Fruit fly (Drosophila melanogaster) whole organism, pupa: ENCODE measurements around the gene CG18586.

Experiments
- CG10348 ChIP-seq: fragments of 200-800 bp; sonication (Bioruptor generic); IDR thresholded peaks from 2 replicates; pipeline ENCODE4 v1.3.6; 2022; ENCODE audit warnings: missing biosample characterization, missing genetic modification characterization
- CG12605 ChIP-seq: fragments of 200-800 bp; sonication (Bioruptor generic); IDR thresholded peaks from 2 replicates; pipeline ENCODE4 v1.3.6; 2022; ENCODE audit warnings: missing biosample characterization, missing genetic modification characterization
- CG15710 ChIP-seq: fragments of 200-800 bp; sonication (Bioruptor generic); optimal IDR thresholded peaks from 2 replicates; lab custom pipeline; 2018; ENCODE audit warnings: missing biosample characterization, mild to moderate bottlenecking, missing genetic modification characterization, moderate library complexity
- CG17806 ChIP-seq: fragments of 200-800 bp; sonication (Bioruptor generic); optimal IDR thresholded peaks from 2 replicates; lab custom pipeline; 2018; ENCODE audit warnings: missing biosample characterization, mild to moderate bottlenecking, missing genetic modification characterization, moderate library complexity
- CG32121 ChIP-seq: fragments of 200-800 bp; sonication (Bioruptor generic); IDR thresholded peaks from 2 replicates; pipeline ENCODE4 v1.3.6; 2022; ENCODE audit warnings: missing biosample characterization, missing genetic modification characterization
- CG4496 ChIP-seq: fragments of 200-800 bp; sonication (Bioruptor generic); IDR thresholded peaks from 3 replicates; pipeline ENCODE4 v1.3.6; 2022; ENCODE audit warnings: missing biosample characterization, missing genetic modification characterization
- CG8159 ChIP-seq: fragments of 200-800 bp; sonication (Bioruptor generic); optimal IDR thresholded peaks from 3 replicates; lab custom pipeline; 2018; ENCODE audit warnings: missing biosample characterization, mild to moderate bottlenecking, missing genetic modification characterization, moderate library complexity
- CG9948 ChIP-seq: fragments of 200-800 bp; sonication (Bioruptor generic); optimal IDR thresholded peaks from 2 replicates; lab custom pipeline; 2018; ENCODE audit warnings: missing biosample characterization, mild to moderate bottlenecking, missing genetic modification characterization, moderate library complexity
- D1 ChIP-seq: fragments of 200-800 bp; sonication (Bioruptor generic); optimal IDR thresholded peaks from 2 replicates; lab custom pipeline; 2018; ENCODE audit warnings: missing biosample characterization, mild to moderate bottlenecking, missing genetic modification characterization, moderate library complexity
- EcR ChIP-seq: fragments of 200-800 bp; sonication (Bioruptor generic); optimal IDR thresholded peaks from 3 replicates; lab custom pipeline; 2019; ENCODE audit warnings: missing biosample characterization, missing genetic modification characterization, mild to moderate bottlenecking, moderate library complexity, missing genetic modification reagents
- Ets98B ChIP-seq: fragments of 200-800 bp; sonication (Bioruptor generic); IDR thresholded peaks from 2 replicates; pipeline ENCODE4 v1.3.6; 2022; ENCODE audit warnings: missing biosample characterization, missing genetic modification characterization
- Pif1B ChIP-seq: fragments of 200-800 bp; sonication (Bioruptor generic); optimal IDR thresholded peaks from 3 replicates; lab custom pipeline; 2016; ENCODE audit warnings: missing biosample characterization, missing genetic modification characterization
- Snoo ChIP-seq: fragments of 200-800 bp; sonication (Bioruptor generic); optimal IDR thresholded peaks from 3 replicates; lab custom pipeline; 2017; ENCODE audit warnings: missing biosample characterization, mild to moderate bottlenecking, missing genetic modification characterization, inconsistent platforms

- TF ChIP-seq Snoo (no peak), CG32121 (GFP tag; lab: Robert Waterston, UW) (no peak), CG12605 (GFP tag; lab: Robert Waterston, UW) (no peak), Ets98B (GFP tag; lab: Robert Waterston, UW) (no peak), CG4496 (no peak), CG17806 (no peak), Pif1B (GFP tag; lab: Kevin White, UChicago) (no peak), CG8159 (tag; lab: Kevin White, UChicago) (no peak), CG15710 (no peak), EcR (GFP tag; lab: Kevin White, UChicago) (no peak), CG10348 (GFP tag; lab: Robert Waterston, UW) (no peak), CG9948 (tag; lab: Kevin White, UChicago) (no peak), D1 (tag; lab: Kevin White, UChicago) (no peak)
Measured at dm6 chr3L:5903955-5904354, 30.8 kb downstream of the CG18586 start, which contains the start of gene CG32413.
